Worm (Caenorhabditis elegans) whole organism, L4 larva: ENCODE measurements around the gene B0393.4.

ENCODE experiments used
- F37D6.2 ChIP-seq: sonication (generic microtip); optimal IDR thresholded peaks from 2 replicates; lab custom pipeline; 2016; ENCODE audit warnings: mild to moderate bottlenecking, missing genetic modification characterization, missing compliant biosample characterization
- F44E2.7 ChIP-seq: fragments of 200-800 bp; sonication (Bioruptor generic); IDR thresholded peaks from 2 replicates; pipeline ENCODE4 v2.1.2; 2022; ENCODE audit warnings: missing genetic modification characterization, missing compliant biosample characterization
- Y75B8A.6 ChIP-seq: fragments of 200-800 bp; sonication (Bioruptor generic); IDR thresholded peaks from 2 replicates; pipeline ENCODE4 v1.3.6; 2022; ENCODE audit warnings: missing genetic modification reagents, missing genetic modification characterization, missing compliant biosample characterization
- aly-2 ChIP-seq: sonication (generic microtip); optimal IDR thresholded peaks from 2 replicates; lab custom pipeline; 2018; ENCODE audit warnings: missing biosample characterization, missing genetic modification characterization
- arid-1 ChIP-seq: fragments of 200-800 bp; sonication (Bioruptor generic); conservative IDR thresholded peaks from 2 replicates; pipeline ENCODE4 v1.3.6; 2022; ENCODE audit warnings: missing genetic modification reagents, missing genetic modification characterization, missing compliant biosample characterization
- cey-2 ChIP-seq: sonication (generic microtip); optimal IDR thresholded peaks from 3 replicates; lab custom pipeline; 2017; ENCODE audit warnings: missing genetic modification characterization, mild to moderate bottlenecking, missing compliant biosample characterization, antibody characterized with exemption, borderline replicate concordance; ENCODE audit not compliant: insufficient read depth
- daf-16 ChIP-seq, 3 experiments: sonication (generic microtip); optimal IDR thresholded peaks; 2 replicates each; lab custom pipeline; 2016 to 2017; ENCODE audit warnings: missing genetic modification characterization in 3 of 3, missing genetic modification reagents in 3 of 3, mild to moderate bottlenecking in 2 of 3, missing compliant biosample characterization in 2 of 3, missing biosample characterization in 1 of 3, moderate library complexity in 1 of 3
- daf-8 ChIP-seq: fragments of 200-800 bp; sonication (Bioruptor generic); IDR thresholded peaks from 2 replicates; pipeline ENCODE4 v1.3.6; 2022; ENCODE audit warnings: missing genetic modification characterization, missing compliant biosample characterization
- dmd-9 ChIP-seq: fragments of 200-800 bp; sonication (Bioruptor generic); IDR thresholded peaks from 2 replicates; pipeline ENCODE4 v1.3.6; 2022; ENCODE audit warnings: missing genetic modification reagents, missing genetic modification characterization, missing compliant biosample characterization
- dpl-1 ChIP-seq: fragments of 150-350 bp; optimal IDR thresholded peaks from 2 replicates; lab custom pipeline; 2014; ENCODE audit warnings: missing biosample characterization, missing genetic modification reagents, missing genetic modification characterization
- egl-43 ChIP-seq: fragments of 200-800 bp; sonication (Bioruptor generic); IDR thresholded peaks from 2 replicates; pipeline ENCODE4 v1.3.6; 2022; ENCODE audit warnings: missing genetic modification reagents, missing genetic modification characterization, missing compliant biosample characterization
- fos-1 ChIP-seq: fragments of 150-350 bp; optimal IDR thresholded peaks from 2 replicates; lab custom pipeline; 2014; ENCODE audit warnings: missing biosample characterization, missing genetic modification characterization
- hlh-11 ChIP-seq: fragments of 200-800 bp; sonication (Bioruptor generic); optimal IDR thresholded peaks from 2 replicates; lab custom pipeline; 2018; ENCODE audit warnings: mild to moderate bottlenecking, missing genetic modification characterization, missing compliant biosample characterization
- lin-1 ChIP-seq: fragments of 200-800 bp; sonication (Bioruptor generic); IDR thresholded peaks from 2 replicates; pipeline ENCODE4 v1.3.6; 2022; ENCODE audit warnings: missing genetic modification reagents, missing genetic modification characterization, missing compliant biosample characterization
- lin-15B ChIP-seq: fragments of 150-350 bp; sonication (generic microtip); optimal IDR thresholded peaks from 3 replicates; lab custom pipeline; 2014; ENCODE audit warnings: missing biosample characterization, missing genetic modification characterization
- lin-29 ChIP-seq: fragments of 200-800 bp; sonication (Bioruptor generic); IDR thresholded peaks from 2 replicates; pipeline ENCODE4 v1.3.6; 2022; ENCODE audit warnings: missing genetic modification reagents, missing genetic modification characterization, missing compliant biosample characterization
- lin-38 ChIP-seq: fragments of 200-800 bp; sonication (Bioruptor generic); IDR thresholded peaks from 2 replicates; pipeline ENCODE4 v1.3.6; 2022; ENCODE audit warnings: missing genetic modification reagents, missing genetic modification characterization, missing compliant biosample characterization
- lin-39 ChIP-seq: fragments of 150-350 bp; optimal IDR thresholded peaks from 2 replicates; lab custom pipeline; 2014; ENCODE audit warnings: missing biosample characterization, missing genetic modification reagents, missing genetic modification characterization
- lir-3 ChIP-seq: sonication (generic microtip); optimal IDR thresholded peaks from 2 replicates; lab custom pipeline; 2016; ENCODE audit warnings: mild to moderate bottlenecking, missing genetic modification characterization, missing compliant biosample characterization
- lsy-2 ChIP-seq, 2 experiments: fragments of 150-350 bp in 1 of 2; sonication (generic microtip) in 1 of 2; optimal IDR thresholded peaks; 2 replicates each; lab custom pipeline; 2014 to 2017; ENCODE audit warnings: missing biosample characterization in 2 of 2, missing genetic modification characterization in 2 of 2
- madf-5 ChIP-seq, 2 experiments: fragments of 200-800 bp; sonication (Bioruptor generic); IDR thresholded peaks; 2 replicates each; pipeline ENCODE4 v1.3.6; 2022; ENCODE audit warnings: missing compliant biosample characterization in 2 of 2, missing genetic modification characterization in 2 of 2
- mdl-1 ChIP-seq, 2 experiments: fragments of 150-350 bp in 1 of 2; sonication (generic microtip) in 1 of 2; optimal IDR thresholded peaks; 2 replicates each; lab custom pipeline; 2014 to 2017; ENCODE audit warnings: missing biosample characterization in 2 of 2, missing genetic modification characterization in 2 of 2
- mes-2 ChIP-seq: sonication (generic microtip); optimal IDR thresholded peaks from 2 replicates; lab custom pipeline; 2016; ENCODE audit warnings: missing genotype, mild to moderate bottlenecking, missing genetic modification characterization, missing compliant biosample characterization; ENCODE audit not compliant: poor library complexity, severe bottlenecking
- nhr-25 ChIP-seq: sonication (generic microtip); optimal IDR thresholded peaks from 2 replicates; lab custom pipeline; 2017; ENCODE audit warnings: missing genetic modification characterization, mild to moderate bottlenecking, missing compliant biosample characterization, antibody characterized with exemption, moderate library complexity, borderline replicate concordance; ENCODE audit not compliant: insufficient read depth
- nhr-28 ChIP-seq: fragments of 150-350 bp; optimal IDR thresholded peaks from 2 replicates; lab custom pipeline; 2014; ENCODE audit warnings: missing biosample characterization, missing genetic modification characterization
- nhr-76 ChIP-seq: fragments of 150-350 bp; optimal IDR thresholded peaks from 2 replicates; lab custom pipeline; 2014; ENCODE audit warnings: missing biosample characterization, missing genetic modification characterization
- saeg-2 ChIP-seq: fragments of 200-800 bp; sonication (Bioruptor generic); IDR thresholded peaks from 2 replicates; pipeline ENCODE4 v1.3.6; 2022; ENCODE audit warnings: missing genetic modification reagents, missing genetic modification characterization, missing compliant biosample characterization
- unc-130 ChIP-seq: sonication (generic microtip); optimal IDR thresholded peaks from 2 replicates; lab custom pipeline; 2016; ENCODE audit warnings: missing genetic modification reagents, missing genetic modification characterization, missing compliant biosample characterization
- unc-39 ChIP-seq: sonication (generic microtip); optimal IDR thresholded peaks from 2 replicates; lab custom pipeline; 2017; ENCODE audit warnings: missing biosample characterization, missing genetic modification characterization
- zag-1 ChIP-seq: fragments of 150-350 bp; optimal IDR thresholded peaks from 2 replicates; lab custom pipeline; 2014; ENCODE audit warnings: missing biosample characterization, missing genetic modification characterization

Gene B0393.4

DNA sequence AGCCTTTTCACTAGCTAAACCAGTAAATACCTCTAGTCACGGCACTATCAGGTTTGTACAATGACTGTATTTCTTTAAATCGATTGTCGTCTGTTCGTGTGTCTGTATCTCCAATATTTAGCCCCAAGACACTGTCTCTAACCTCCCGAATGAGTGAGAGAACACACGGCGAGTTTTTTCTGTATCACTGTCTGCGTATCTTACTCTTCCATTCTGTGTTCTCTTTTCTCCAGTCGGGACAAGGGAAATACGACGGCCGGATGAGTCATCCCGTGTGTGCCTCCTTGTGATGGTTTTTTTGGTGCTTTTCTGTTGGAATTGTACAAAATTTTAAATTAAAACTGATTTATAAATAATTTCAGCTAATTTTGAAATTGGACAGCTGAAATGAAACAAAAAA is 32.6 kb upstream of the B0393.4 start (continued):
- TF ChIP-seq dmd-9 (GFP tag; lab: Robert Waterston, UW) (no peak; the same call in 1 of the 2 replicates), F37D6.2 (tag; lab: Kevin White, UChicago) (no peak), lir-3 (tag; lab: Kevin White, UChicago) (no peak), daf-8 (GFP tag; lab: Robert Waterston, UW) (no peak), saeg-2 (GFP tag; lab: Robert Waterston, UW) (no peak), madf-5 (GFP tag; IDR thresholded peaks at IDR 0.05; lab: Robert Waterston, UW) (no peak), F44E2.7 (GFP tag; lab: Robert Waterston, UW) (no peak), lin-15B (tag; lab: Kevin White, UChicago) (no peak), cey-2 (tag; lab: Kevin White, UChicago) (peak; percentile 24), Y75B8A.6 (GFP tag; lab: Robert Waterston, UW) (no peak), fos-1 (tag; lab: Kevin White, UChicago) (peak; percentile 77), mes-2 (tag; lab: Kevin White, UChicago) (peak; percentile 85), daf-16 (GFP tag; optimal IDR thresholded peaks at IDR 0.05; lab: Kevin White, UChicago) (no peak), daf-16 (tag; optimal IDR thresholded peaks at IDR 0.05; lab: Kevin White, UChicago) (peak; percentile 65), aly-2 (tag; lab: Kevin White, UChicago) (no peak), egl-43 (GFP tag; lab: Robert Waterston, UW) (no peak), zag-1 (tag; lab: Kevin White, UChicago) (no peak), lin-1 (0 out of 2 replicates have a peak, but pooled peaks have one; percentile 35), lin-39 (tag; lab: Kevin White, UChicago) (no peak), nhr-28 (tag; lab: Kevin White, UChicago) (peak; percentile 79)

DNA sequence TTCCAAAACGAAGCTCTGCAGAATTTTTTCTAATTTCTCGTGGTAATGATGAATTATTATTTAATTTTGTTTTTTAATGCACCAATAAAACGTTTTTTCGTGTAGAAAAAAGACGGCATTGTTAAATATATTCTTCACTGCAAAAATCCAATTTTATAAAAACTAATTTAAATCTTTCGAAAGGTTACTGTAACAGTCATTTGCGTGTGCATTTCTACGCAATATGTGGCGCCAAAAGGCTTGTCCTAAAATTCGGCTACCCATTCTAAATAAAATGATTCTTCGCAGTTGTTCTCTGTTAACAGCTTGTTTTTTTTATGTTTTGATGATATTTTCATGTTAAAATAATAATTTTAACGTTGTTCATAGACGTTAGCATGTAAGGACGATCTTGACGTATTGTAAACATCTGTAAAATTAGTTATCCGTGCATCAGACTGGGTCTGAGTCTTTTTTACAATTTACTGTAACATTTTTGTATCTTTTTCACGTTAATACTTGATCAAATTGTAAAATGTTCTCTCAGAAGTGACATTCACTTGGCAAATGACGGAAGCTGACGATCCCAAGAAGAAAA is 29.2 kb upstream of the B0393.4 start, which contains the start of gene mip-1:
Gene mip-1, plus strand, starts transcription at position 527 of the 577 bp plus-strand sequence.
- no peak for TF ChIP-seq unc-39 (tag; lab: Kevin White, UChicago)
- TF ChIP-seq lin-38 (GFP tag; lab: Robert Waterston, UW) = 0 out of 2 replicates have a peak, but pooled peaks have one; percentile 25
- no peak for TF ChIP-seq dmd-9 (GFP tag; lab: Robert Waterston, UW)
- no peak for TF ChIP-seq lsy-2 (tag; optimal IDR thresholded peaks at IDR 0.05; lab: Kevin White, UChicago)
- TF ChIP-seq nhr-76 = no peak
- TF ChIP-seq nhr-25 = no peak
- TF ChIP-seq mdl-1 (tag; optimal IDR thresholded peaks at IDR 0.05; lab: Kevin White, UChicago) = no peak
- TF ChIP-seq hlh-11 (tag; lab: Kevin White, UChicago) = no peak
- peak; percentile 40 for TF ChIP-seq unc-130 (GFP tag; lab: Kevin White, UChicago)
- TF ChIP-seq, all 104 proteins: peak for 2

DNA sequence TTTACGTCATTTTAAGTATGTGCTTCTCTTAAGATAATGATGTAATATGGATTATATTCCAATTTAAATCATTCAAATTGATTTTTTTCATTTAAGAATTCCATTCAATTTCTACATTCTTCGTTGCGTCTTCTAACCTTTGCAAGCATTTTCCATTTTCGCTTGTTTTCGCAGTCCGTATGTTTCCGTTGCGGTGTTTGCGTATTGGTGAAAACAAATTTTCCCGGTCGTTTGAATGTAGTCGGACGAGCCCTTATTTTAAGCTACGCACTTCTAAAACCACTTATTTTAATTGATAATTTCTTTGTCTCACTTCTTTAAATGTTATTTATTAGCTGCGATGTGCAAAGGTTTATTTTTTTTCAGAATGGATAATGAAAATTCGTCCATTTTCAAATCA is 22.3 kb upstream of the B0393.4 start, which contains the start of gene mel-28:
Gene mel-28, plus strand, starts transcription at position 367 of the 400 bp plus-strand sequence.
- TF ChIP-seq dpl-1 (GFP tag; lab: Kevin White, UChicago) (peak; percentile 71), daf-16 (GFP tag; optimal IDR thresholded peaks at IDR 0.05; lab: Kevin White, UChicago) (no peak), daf-16 (tag; optimal IDR thresholded peaks at IDR 0.05; lab: Kevin White, UChicago) (peak; percentile 36), lin-29 (GFP tag; lab: Robert Waterston, UW) (no peak)
- TF ChIP-seq, all 104 proteins: peak for 2

DNA sequence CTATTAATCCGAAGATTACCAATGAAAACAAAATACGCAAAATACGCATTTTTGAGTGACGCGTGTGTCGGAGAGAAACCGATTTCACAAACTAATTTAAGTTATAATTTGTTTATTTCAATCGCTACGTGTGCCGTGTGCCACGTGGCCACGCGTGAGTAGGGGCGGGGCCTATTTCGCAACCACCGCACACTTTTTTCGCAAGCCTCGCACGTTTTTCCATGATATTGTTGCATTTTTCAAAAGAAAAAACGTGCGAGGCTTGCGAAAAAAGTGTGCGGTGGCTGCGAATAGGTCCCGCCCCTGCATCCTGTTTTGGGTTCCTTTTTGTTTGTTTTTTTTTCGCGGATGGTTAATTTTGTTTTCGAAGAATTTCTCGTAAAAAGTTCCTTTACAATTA is 21.7 kb upstream of the B0393.4 start, which contains the start of gene enu-3.2:
Gene enu-3.2, minus strand, starts transcription at position 105 of the 400 bp plus-strand sequence.
- TF ChIP-seq lin-38 (GFP tag; lab: Robert Waterston, UW) (peak; percentile 19; the same call in 1 of the 2 replicates), arid-1 (0 out of 2 replicates have a peak, but pooled peaks have one; percentile 8), unc-130 (GFP tag; lab: Kevin White, UChicago) (peak; percentile 23)
